Worm (Caenorhabditis elegans): ENCODE results near the gene C28A5.6.

DNA sequence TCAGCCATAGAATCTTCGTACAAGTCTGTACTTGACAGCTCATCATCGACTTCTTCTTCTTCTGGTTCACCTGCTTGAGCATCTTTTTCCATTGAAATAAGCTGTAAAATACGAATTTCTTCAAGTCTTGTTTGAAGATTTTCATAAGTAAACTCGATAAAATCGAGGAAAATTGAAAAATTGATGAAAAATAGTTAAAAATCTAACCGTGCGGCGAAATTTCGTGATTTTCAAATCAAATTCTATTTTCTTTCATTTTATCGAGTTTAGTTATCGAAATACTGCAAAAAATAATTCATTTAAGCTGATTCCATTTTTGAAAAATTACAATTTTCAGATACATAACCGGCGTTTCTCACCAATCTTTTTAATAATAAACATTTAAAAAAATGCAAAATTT lies 14.2 kb downstream of the C28A5.6 start, which contains the start of gene R07E5.11:
- TF ChIP-seq him-1 (tag; optimal IDR thresholded peaks at IDR 0.05) (no peak), W03F9.2 (tag; optimal IDR thresholded peaks at IDR 0.05) (no peak)

All from whole organism, L4/young adult.